Worm (Caenorhabditis elegans): Measurements from ENCODE around the gene srx-22.

The srx-22 gene

ce11 chrV:708808-709207 lies 29.0 kb downstream of the srx-22 start, which contains the start of gene srbc-39 (continued):
- TF ChIP-seq lir-3 (tag; optimal IDR thresholded peaks at IDR 0.05; ENCODE audit: poor library complexity) (no peak), pax-3 (tag; optimal IDR thresholded peaks at IDR 0.05) (no peak)

- TF ChIP-seq unc-86 (tag; optimal IDR thresholded peaks at IDR 0.05) (no peak), fkh-4 (tag; optimal IDR thresholded peaks at IDR 0.05; ENCODE audit: borderline replicate concordance) (no peak), ceh-88 (GFP tag; IDR thresholded peaks at IDR 0.05) (no peak), dpl-1 (GFP tag; optimal IDR thresholded peaks at IDR 0.05) (no peak), hlh-17 (GFP tag; optimal IDR thresholded peaks at IDR 0.05; ENCODE audit: borderline replicate concordance) (no peak), C34B4.2 (tag; optimal IDR thresholded peaks at IDR 0.05) (no peak), ceh-90 (tag; optimal IDR thresholded peaks at IDR 0.05) (no peak), lin-35 (GFP tag; optimal IDR thresholded peaks at IDR 0.05) (no peak), nhr-84 (tag; optimal IDR thresholded peaks at IDR 0.05) (no peak), aly-2 (tag; optimal IDR thresholded peaks at IDR 0.05) (no peak), unc-98 (GFP tag; IDR thresholded peaks at IDR 0.05) (no peak)
Measured at ce11 chrV:712882-713281, 33.1 kb downstream of the srx-22 start, which contains the start of gene cyp-33C11. Gene cyp-33C11 (minus strand): TSS chrV:712982.

ce11 chrV:719731-720130 lies 40.0 kb downstream of the srx-22 start, which contains the start of gene srbc-40:
Gene srbc-40 (minus strand): TSS chrV:719831.
- TF ChIP-seq pax-3 (tag; optimal IDR thresholded peaks at IDR 0.05) (no peak), rnt-1 (tag; optimal IDR thresholded peaks at IDR 0.05) (no peak), ama-1 (optimal IDR thresholded peaks at IDR 0.05) (no peak), grh-1 (GFP tag; IDR thresholded peaks at IDR 0.05) (no peak), lir-3 (tag; optimal IDR thresholded peaks at IDR 0.05; ENCODE audit: poor library complexity) (no peak)

- TF ChIP-seq fos-1 (tag; optimal IDR thresholded peaks at IDR 0.05) = no peak
- TF ChIP-seq nhr-47 (tag; optimal IDR thresholded peaks at IDR 0.05) = no peak
- no peak for TF ChIP-seq nhr-90 (tag; optimal IDR thresholded peaks at IDR 0.05; ENCODE audit: poor library complexity)
- no peak for TF ChIP-seq unc-62 (GFP tag; optimal IDR thresholded peaks at IDR 0.05)
- TF ChIP-seq blmp-1 (tag; optimal IDR thresholded peaks at IDR 0.05) = no peak
- TF ChIP-seq unc-130 (tag; optimal IDR thresholded peaks at IDR 0.05) = no peak
- no peak for TF ChIP-seq snpc-4 (tag; optimal IDR thresholded peaks at IDR 0.05)
- TF ChIP-seq C04F5.9 (tag; optimal IDR thresholded peaks at IDR 0.05) = no peak
- no peak for TF ChIP-seq mab-9 (GFP tag; IDR thresholded peaks at IDR 0.05)
Measured at ce11 chrV:722889-723288, 43.1 kb downstream of the srx-22 start.

ce11 chrV:723895-724352 lies 44.2 kb downstream of the srx-22 start, which contains the start of gene fbxb-72:
Gene fbxb-72 (minus strand): TSS chrV:723952.
- TF ChIP-seq dsc-1 (tag; optimal IDR thresholded peaks at IDR 0.05) (no peak), lin-35 (GFP tag; optimal IDR thresholded peaks at IDR 0.05) (peak in 1 of 2 experiments; percentile 85), zip-4 (GFP tag; optimal IDR thresholded peaks at IDR 0.05) (peak; percentile 23), lin-14 (GFP tag; optimal IDR thresholded peaks at IDR 0.05) (peak; percentile 71), snu-23 (GFP tag; optimal IDR thresholded peaks at IDR 0.05) (peak; percentile 78), nhr-20 (tag; optimal IDR thresholded peaks at IDR 0.05) (peak; percentile 51), hlh-17 (GFP tag; optimal IDR thresholded peaks at IDR 0.05; ENCODE audit: borderline replicate concordance) (no peak), skn-1 (tag; optimal IDR thresholded peaks at IDR 0.05) (no peak), pag-3 (tag; optimal IDR thresholded peaks at IDR 0.05; ENCODE audit: borderline replicate concordance, insufficient read depth) (no peak), fkh-8 (tag; optimal IDR thresholded peaks at IDR 0.05) (peak; percentile 46), elt-3 (tag; optimal IDR thresholded peaks at IDR 0.05) (peak in 2 of 6 experiments; percentile 12 to 20), rnt-1 (tag; optimal IDR thresholded peaks at IDR 0.05) (peak; percentile 53), nhr-28 (tag; optimal IDR thresholded peaks at IDR 0.05) (no peak), nhr-85 (tag) (no peak), mef-2 (tag; optimal IDR thresholded peaks at IDR 0.05) (no peak), ets-5 (GFP tag; IDR thresholded peaks at IDR 0.05) (no peak), nhr-90 (tag; optimal IDR thresholded peaks at IDR 0.05; ENCODE audit: poor library complexity) (peak; percentile 76), pax-3 (tag; optimal IDR thresholded peaks at IDR 0.05) (no peak), nhr-11 (tag; optimal IDR thresholded peaks at IDR 0.05) (peak; percentile 17), nhr-77 (tag; optimal IDR thresholded peaks at IDR 0.05) (no peak), C04F5.9 (tag; optimal IDR thresholded peaks at IDR 0.05) (peak; percentile 21), dpl-1 (GFP tag; optimal IDR thresholded peaks at IDR 0.05) (no peak), zag-1 (tag; optimal IDR thresholded peaks at IDR 0.05) (no peak), tbx-2 (tag; optimal IDR thresholded peaks at IDR 0.05) (peak; percentile 69), sptf-1 (tag; optimal IDR thresholded peaks at IDR 0.05) (no peak), ceh-90 (tag; optimal IDR thresholded peaks at IDR 0.05) (no peak), mep-1 (tag; optimal IDR thresholded peaks at IDR 0.05) (no peak), unc-130 (tag; optimal IDR thresholded peaks at IDR 0.05) (no peak)

Data from whole organism, L1 larva.